Fruit fly (Drosophila melanogaster) whole organism, prepupa: ENCODE results near the gene SelG.

Source experiments
- CG8119 ChIP-seq: fragments of 200-800 bp; sonication (Bioruptor generic); IDR thresholded peaks from 3 replicates; pipeline ENCODE4 v1.3.6; 2022; ENCODE audit warnings: missing biosample characterization, missing genetic modification characterization
- CG8632 ChIP-seq: fragments of 200-800 bp; sonication (Bioruptor generic); optimal IDR thresholded peaks from 3 replicates; lab custom pipeline; 2016; ENCODE audit warnings: missing biosample characterization, missing genetic modification characterization
- Hr4 ChIP-seq: fragments of 200-800 bp; sonication (Bioruptor generic); optimal IDR thresholded peaks from 3 replicates; lab custom pipeline; 2016; ENCODE audit warnings: missing biosample characterization, missing genetic modification characterization
- Met ChIP-seq: fragments of 200-800 bp; sonication (Bioruptor generic); optimal IDR thresholded peaks from 3 replicates; lab custom pipeline; 2016; ENCODE audit warnings: missing biosample characterization, missing genetic modification characterization
- OdsH ChIP-seq: fragments of 200-800 bp; sonication (Bioruptor generic); optimal IDR thresholded peaks from 3 replicates; lab custom pipeline; 2016; ENCODE audit warnings: missing biosample characterization, missing genetic modification characterization
- Smox ChIP-seq: fragments of 200-800 bp; sonication (Bioruptor generic); optimal IDR thresholded peaks from 3 replicates; lab custom pipeline; 2016; ENCODE audit warnings: missing biosample characterization, missing genetic modification characterization
- Sox15 ChIP-seq: fragments of 200-800 bp; sonication (Bioruptor generic); optimal IDR thresholded peaks from 3 replicates; lab custom pipeline; 2016; ENCODE audit warnings: missing biosample characterization, missing genetic modification characterization
- net ChIP-seq: fragments of 200-800 bp; sonication (Bioruptor generic); optimal IDR thresholded peaks from 3 replicates; lab custom pipeline; 2016; ENCODE audit warnings: missing biosample characterization, missing genetic modification characterization
- svp ChIP-seq: fragments of 200-800 bp; sonication (Bioruptor generic); peaks from one replicate; lab custom pipeline; 2016; ENCODE audit warnings: missing biosample characterization, missing genetic modification characterization

dm6 chrX:11852310-11852709 is 34.8 kb upstream of the SelG start, which contains the start of gene p24-1:
- no peak for TF ChIP-seq Smox
- no peak for TF ChIP-seq Sox15 (GFP tag; lab: Kevin White, UChicago)
- TF ChIP-seq Hr4, result no peak
- no peak for TF ChIP-seq CG8119 (GFP tag; lab: Robert Waterston, UW)
- TF ChIP-seq net (GFP tag; lab: Kevin White, UChicago), result no peak
- peak; percentile 14 for TF ChIP-seq Met (GFP tag; lab: Kevin White, UChicago)
- TF ChIP-seq OdsH (GFP tag; lab: Kevin White, UChicago), result peak; percentile 9
- peak; percentile 72 for TF ChIP-seq svp
- TF ChIP-seq CG8632 (GFP tag; lab: Kevin White, UChicago), result no peak
